Fruit fly (Drosophila melanogaster): Measurements from ENCODE around the gene org-1.

dm6 chrX:8444883-8445572 is 9.8 kb downstream of the org-1 start:
- TF ChIP-seq pan (optimal IDR thresholded peaks at IDR 0.05) (no peak), CG8478 (optimal IDR thresholded peaks at IDR 0.05) (no peak), EcR (GFP tag; optimal IDR thresholded peaks at IDR 0.05) (no peak), psq (optimal IDR thresholded peaks at IDR 0.05) (no peak)
